Worm (Caenorhabditis elegans): ENCODE results near the gene Y66D12A.1.

Gene Y66D12A.1

ce11 chrIII:11607870-11608269 lies at the start of gene Y66D12A.1:
Y66D12A.1 (plus strand) TSS chrIII:11608170.
- no peak for TF ChIP-seq unc-62 (GFP tag; optimal IDR thresholded peaks at IDR 0.05)

- TF ChIP-seq unc-62 (GFP tag; optimal IDR thresholded peaks at IDR 0.05): no peak
Measured at ce11 chrIII:11558251-11558650, 49.7 kb upstream of the Y66D12A.1 start.

ce11 chrIII:11559677-11560076 lies 48.3 kb upstream of the Y66D12A.1 start:
- TF ChIP-seq unc-62 (GFP tag; optimal IDR thresholded peaks at IDR 0.05): no peak

- TF ChIP-seq unc-62 (GFP tag; optimal IDR thresholded peaks at IDR 0.05): no peak
Measured at ce11 chrIII:11560504-11561202, 47.3 kb upstream of the Y66D12A.1 start, which contains the start of gene ztf-29. ztf-29 (plus strand) TSS chrIII:11561152.

- no peak for TF ChIP-seq unc-62 (GFP tag; optimal IDR thresholded peaks at IDR 0.05)
Measured at ce11 chrIII:11561597-11561996, 46.4 kb upstream of the Y66D12A.1 start.

- no peak for TF ChIP-seq unc-62 (GFP tag; optimal IDR thresholded peaks at IDR 0.05)
Measured at ce11 chrIII:11563417-11563949, 44.5 kb upstream of the Y66D12A.1 start, which contains the start of gene Y66D12A.11. Y66D12A.11 (plus strand) TSS chrIII:11563467.

ce11 chrIII:11565602-11566001 lies 42.4 kb upstream of the Y66D12A.1 start, which contains the start of gene Y66D12A.10:
Y66D12A.10 (plus strand) TSS chrIII:11565874.
- TF ChIP-seq unc-62 (GFP tag; optimal IDR thresholded peaks at IDR 0.05): no peak

ce11 chrIII:11567837-11568236 lies 40.1 kb upstream of the Y66D12A.1 start, which contains the start of gene psme-3:
psme-3 (plus strand) TSS chrIII:11568137.
- no peak for TF ChIP-seq unc-62 (GFP tag; optimal IDR thresholded peaks at IDR 0.05)

ce11 chrIII:11573921-11574320 lies 34.0 kb upstream of the Y66D12A.1 start, which contains the start of gene Y66D12A.8:
Y66D12A.8 (plus strand) TSS chrIII:11574221.
- TF ChIP-seq unc-62 (GFP tag; optimal IDR thresholded peaks at IDR 0.05): no peak

ce11 chrIII:11579380-11579779 lies 28.6 kb upstream of the Y66D12A.1 start:
- TF ChIP-seq unc-62 (GFP tag; optimal IDR thresholded peaks at IDR 0.05): no peak

- TF ChIP-seq unc-62 (GFP tag; optimal IDR thresholded peaks at IDR 0.05): no peak
Measured at ce11 chrIII:11580428-11580885, 27.5 kb upstream of the Y66D12A.1 start, which contains the start of gene Y66D12A.7. Y66D12A.7 (minus strand) TSS chrIII:11580478.

- TF ChIP-seq unc-62 (GFP tag; optimal IDR thresholded peaks at IDR 0.05): no peak
Measured at ce11 chrIII:11581372-11581771, 26.6 kb upstream of the Y66D12A.1 start, which contains the start of the genes Y66D12A.6 and ceh-92. Y66D12A.6 (minus strand) TSS chrIII:11581402. ceh-92 (plus strand) TSS chrIII:11581600.

- no peak for TF ChIP-seq unc-62 (GFP tag; optimal IDR thresholded peaks at IDR 0.05)
Measured at ce11 chrIII:11582569-11582968, 25.4 kb upstream of the Y66D12A.1 start.

ce11 chrIII:11588911-11589310 lies 19.1 kb upstream of the Y66D12A.1 start, which contains the start of gene Y66D12A.3:
Y66D12A.3 (plus strand) TSS chrIII:11589211.
- no peak for TF ChIP-seq unc-62 (GFP tag; optimal IDR thresholded peaks at IDR 0.05)

- TF ChIP-seq unc-62 (GFP tag; optimal IDR thresholded peaks at IDR 0.05): no peak
Measured at ce11 chrIII:11589311-11589710, 18.7 kb upstream of the Y66D12A.1 start.

- TF ChIP-seq unc-62 (GFP tag; optimal IDR thresholded peaks at IDR 0.05): no peak
Measured at ce11 chrIII:11590255-11590654, 17.7 kb upstream of the Y66D12A.1 start.

ce11 chrIII:11592096-11592495 lies 15.9 kb upstream of the Y66D12A.1 start:
- TF ChIP-seq unc-62 (GFP tag; optimal IDR thresholded peaks at IDR 0.05): no peak

Data from whole organism, dauer.